Worm (Caenorhabditis elegans) whole organism, young adult: Measurements from ENCODE around the gene K01H12.4.

ENCODE experiments used
- F33H1.4 ChIP-seq: fragments of 200-800 bp; sonication (Bioruptor generic); IDR thresholded peaks from 2 replicates; pipeline ENCODE4 v1.3.6; 2022; ENCODE audit warnings: missing genetic modification reagents, missing genetic modification characterization, missing compliant biosample characterization
- ZK185.1 ChIP-seq: sonication (generic microtip); optimal IDR thresholded peaks from 2 replicates; lab custom pipeline; 2016; ENCODE audit warnings: mild to moderate bottlenecking, missing genetic modification characterization, missing compliant biosample characterization; ENCODE audit not compliant: poor library complexity, severe bottlenecking
- ceh-79 ChIP-seq: sonication (generic microtip); optimal IDR thresholded peaks from 2 replicates; lab custom pipeline; 2017; ENCODE audit warnings: mild to moderate bottlenecking, missing genetic modification characterization, missing compliant biosample characterization
- lir-1 ChIP-seq: fragments of 200-800 bp; sonication (Bioruptor generic); conservative IDR thresholded peaks from 2 replicates; pipeline ENCODE4 v1.3.6; 2022; ENCODE audit warnings: missing genetic modification reagents, missing genetic modification characterization, missing compliant biosample characterization
- nfya-1 ChIP-seq: sonication (generic microtip); optimal IDR thresholded peaks from 2 replicates; lab custom pipeline; 2017; ENCODE audit warnings: antibody characterized with exemption, missing compliant biosample characterization, missing genetic modification characterization, borderline replicate concordance; ENCODE audit not compliant: insufficient read depth
- unc-62 ChIP-seq: fragments of 150-350 bp; optimal IDR thresholded peaks from 2 replicates; lab custom pipeline; 2014; ENCODE audit warnings: missing biosample characterization, missing genetic modification reagents, missing genetic modification characterization

DNA sequence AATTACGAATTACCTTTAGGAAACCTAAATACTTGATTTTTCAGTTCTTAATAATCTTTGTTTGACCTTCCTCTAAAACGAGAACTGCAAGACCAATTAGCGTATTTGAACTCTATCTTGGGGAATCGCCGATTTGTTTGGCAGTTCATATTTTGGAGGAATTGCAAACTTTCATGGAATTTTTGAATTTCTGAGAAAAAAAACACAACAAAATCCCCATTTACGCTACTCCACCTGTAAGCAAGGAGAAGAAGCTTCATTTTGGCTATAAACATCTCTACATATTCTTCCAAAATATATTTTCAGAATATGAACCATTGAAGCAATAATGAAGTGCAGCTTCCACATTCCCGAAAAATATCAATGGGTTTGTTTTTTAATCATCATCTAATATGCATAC lies 20.0 kb upstream of the K01H12.4 start, which contains the start of gene twk-9:
- no peak for TF ChIP-seq F33H1.4 (GFP tag; lab: Robert Waterston, UW)
- TF ChIP-seq ceh-79 (tag; lab: Kevin White, UChicago), result no peak
- no peak for TF ChIP-seq unc-62
- no peak for TF ChIP-seq lir-1 (GFP tag; lab: Robert Waterston, UW)
- no peak for TF ChIP-seq ZK185.1 (tag; lab: Kevin White, UChicago)
- TF ChIP-seq nfya-1, result no peak
